Worm (Caenorhabditis elegans): ENCODE measurements around the gene set-2.

- TF ChIP-seq lin-39 (tag; optimal IDR thresholded peaks at IDR 0.05) (peak; percentile 6), zag-1 (tag; optimal IDR thresholded peaks at IDR 0.05) (no peak), unc-62 (GFP tag; optimal IDR thresholded peaks at IDR 0.05) (no peak), ama-1 (optimal IDR thresholded peaks at IDR 0.05) (no peak), nhr-28 (tag; optimal IDR thresholded peaks at IDR 0.05) (no peak), elt-1 (tag; optimal IDR thresholded peaks at IDR 0.05) (no peak), pha-4 (tag; optimal IDR thresholded peaks at IDR 0.05) (no peak), ceh-28 (tag; optimal IDR thresholded peaks at IDR 0.05) (no peak), pqm-1 (tag; optimal IDR thresholded peaks at IDR 0.05) (no peak), nhr-237 (tag; optimal IDR thresholded peaks at IDR 0.05) (no peak), R02D3.7 (tag; optimal IDR thresholded peaks at IDR 0.05) (no peak), unc-39 (tag; optimal IDR thresholded peaks at IDR 0.05) (no peak), ceh-82 (tag; optimal IDR thresholded peaks at IDR 0.05) (no peak)
Measured at ce11 chrIII:4948631-4949030, 18.6 kb upstream of the set-2 start.

All from whole organism, L3 larva.